Fruit fly (Drosophila melanogaster): ENCODE measurements around the gene Edc3.

The Edc3 gene

DNA sequence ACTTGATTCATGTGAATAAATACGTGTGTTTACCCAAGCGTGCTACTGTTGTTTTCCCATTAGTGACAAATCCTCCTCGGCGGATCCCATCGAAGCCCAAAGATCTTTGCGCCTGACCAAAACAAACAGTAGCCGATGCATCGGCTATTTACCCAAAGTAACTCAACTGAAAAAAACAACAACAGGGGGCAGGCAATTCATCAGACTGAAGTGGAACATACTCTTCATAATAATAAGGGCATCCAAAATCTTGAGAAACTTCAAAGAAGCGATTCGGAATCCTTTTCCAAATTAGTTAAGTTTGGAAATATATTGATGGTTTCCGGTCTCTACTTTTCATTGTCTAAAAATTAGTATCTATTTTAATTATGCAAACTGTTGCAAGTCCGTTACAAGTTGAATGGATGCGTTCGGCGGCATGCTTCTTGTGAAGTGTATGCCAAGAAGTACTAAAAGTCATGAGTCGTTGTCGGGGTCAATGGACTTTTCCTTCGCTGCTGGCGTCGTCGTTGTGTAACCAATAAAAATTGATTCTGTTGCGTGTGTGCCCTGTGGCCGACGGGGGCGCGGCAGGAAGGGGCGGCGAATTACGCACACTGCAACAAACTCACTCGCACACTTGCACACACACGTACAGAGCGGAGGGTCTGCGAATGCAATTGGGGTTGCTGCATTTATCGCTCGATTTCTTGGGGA is 34.2 kb downstream of the Edc3 start (continued):
- TF ChIP-seq prd (optimal IDR thresholded peaks at IDR 0.05) = no peak
- TF ChIP-seq prd (GFP tag; IDR thresholded peaks at IDR 0.05) = 0 out of 3 replicates have a peak, but pooled peaks have one; percentile 28
- TF ChIP-seq NfI (GFP tag; optimal IDR thresholded peaks at IDR 0.05) = no peak
- peak; percentile 17 for TF ChIP-seq ewg (GFP tag; optimal IDR thresholded peaks at IDR 0.05)
- TF ChIP-seq tin (GFP tag; optimal IDR thresholded peaks at IDR 0.05) = no peak
- no peak for TF ChIP-seq psq (GFP tag; optimal IDR thresholded peaks at IDR 0.05)
- TF ChIP-seq toy (GFP tag; IDR thresholded peaks at IDR 0.05) = no peak
- TF ChIP-seq CG3726 (GFP tag; IDR thresholded peaks at IDR 0.05) = no peak
- TF ChIP-seq CG10979 (tag; optimal IDR thresholded peaks at IDR 0.05) = peak; percentile 64
- no peak for TF ChIP-seq Dref (GFP tag; IDR thresholded peaks at IDR 0.05)
- peak in 1 of 2 experiments; percentile 75 for TF ChIP-seq bsh (GFP tag; optimal IDR thresholded peaks at IDR 0.05)
- no peak for TF ChIP-seq shn (GFP tag; optimal IDR thresholded peaks at IDR 0.05)
- TF ChIP-seq bigmax (GFP tag; optimal IDR thresholded peaks at IDR 0.05) = no peak
- 0 out of 3 replicates have a peak, but pooled peaks have one; percentile 9 for TF ChIP-seq dysf (GFP tag; IDR thresholded peaks at IDR 0.05)
- peak; percentile 50; the same call in 1 of the 3 replicates for TF ChIP-seq CG17361 (GFP tag; IDR thresholded peaks at IDR 0.05)
- TF ChIP-seq kah (GFP tag; optimal IDR thresholded peaks at IDR 0.05) = no peak
- TF ChIP-seq CG10462 (GFP tag; optimal IDR thresholded peaks at IDR 0.05) = no peak
- TF ChIP-seq CG17912 (GFP tag; optimal IDR thresholded peaks at IDR 0.05) = no peak
- no peak for TF ChIP-seq emc (GFP tag; optimal IDR thresholded peaks at IDR 0.05)
- no peak for TF ChIP-seq Doc2 (GFP tag; IDR thresholded peaks at IDR 0.05)
- TF ChIP-seq pita (GFP tag; optimal IDR thresholded peaks at IDR 0.05) = no peak
- TF ChIP-seq zf30C (GFP tag; optimal IDR thresholded peaks at IDR 0.05) = no peak
- TF ChIP-seq salm (tag; optimal IDR thresholded peaks at IDR 0.05) = no peak
- no peak for TF ChIP-seq CG2889 (GFP tag; IDR thresholded peaks at IDR 0.05)
- TF ChIP-seq cwo (GFP tag; optimal IDR thresholded peaks at IDR 0.05) = no peak
- peak; percentile 47 for TF ChIP-seq gem (tag; optimal IDR thresholded peaks at IDR 0.05)
- peak; percentile 7 to 95 for TF ChIP-seq Pdp1 (GFP tag; optimal IDR thresholded peaks at IDR 0.05)
- TF ChIP-seq CG32532 (GFP tag; IDR thresholded peaks at IDR 0.05) = no peak
- no peak for TF ChIP-seq CG15514 (GFP tag; optimal IDR thresholded peaks at IDR 0.05)
- TF ChIP-seq Mrtf (GFP tag; IDR thresholded peaks at IDR 0.05) = no peak
- no peak for TF ChIP-seq cas (GFP tag; IDR thresholded peaks at IDR 0.05)
- peak; percentile 25 for TF ChIP-seq lbe (GFP tag; optimal IDR thresholded peaks at IDR 0.05)
- TF ChIP-seq schlank (tag; optimal IDR thresholded peaks at IDR 0.05) = no peak
- no peak for TF ChIP-seq Ets65A (GFP tag)
- TF ChIP-seq onecut (GFP tag; IDR thresholded peaks at IDR 0.05) = no peak
- no peak for TF ChIP-seq vnd (GFP tag; IDR thresholded peaks at IDR 0.05; ENCODE audit: partially characterized antibody)
- TF ChIP-seq tll (GFP tag; optimal IDR thresholded peaks at IDR 0.05) = no peak
- no peak for TF ChIP-seq zen2 (GFP tag; IDR thresholded peaks at IDR 0.05; ENCODE audit: partially characterized antibody)
- TF ChIP-seq unpg (GFP tag; optimal IDR thresholded peaks at IDR 0.05) = peak; percentile 19
- no peak for TF ChIP-seq CG9817 (tag; optimal IDR thresholded peaks at IDR 0.05)
- no peak for TF ChIP-seq so (GFP tag; IDR thresholded peaks at IDR 0.05)
- TF ChIP-seq nom (GFP tag; optimal IDR thresholded peaks at IDR 0.05) = peak; percentile 28
- TF ChIP-seq CG11456 (GFP tag; IDR thresholded peaks at IDR 0.05) = no peak
- no peak for TF ChIP-seq org-1 (GFP tag; optimal IDR thresholded peaks at IDR 0.05)
- TF ChIP-seq Hr51 (GFP tag; optimal IDR thresholded peaks at IDR 0.05) = peak in 1 of 2 experiments; percentile 16
- no peak for TF ChIP-seq Rfx (GFP tag; IDR thresholded peaks at IDR 0.05)
- peak; percentile 37; the same call in 1 of the 2 replicates for TF ChIP-seq ara (GFP tag; IDR thresholded peaks at IDR 0.05)
- TF ChIP-seq CG12155 (GFP tag; optimal IDR thresholded peaks at IDR 0.05) = no peak
- TF ChIP-seq CG11560 (tag; IDR thresholded peaks at IDR 0.05) = no peak
- TF ChIP-seq cato (GFP tag; optimal IDR thresholded peaks at IDR 0.05; ENCODE audit: borderline replicate concordance) = no peak
